Worm (Caenorhabditis elegans) whole organism, midembryonic: ENCODE results near the gene F35F10.7.

ENCODE experiments used
- T22C8.4 ChIP-seq: fragments of 200-800 bp; sonication (Bioruptor generic); IDR thresholded peaks from 2 replicates; pipeline ENCODE4 v1.3.6; 2022; ENCODE audit warnings: missing genetic modification characterization, missing compliant biosample characterization
- cog-1 ChIP-seq: sonication (generic microtip); optimal IDR thresholded peaks from 2 replicates; lab custom pipeline; 2016; ENCODE audit warnings: missing genetic modification characterization, missing compliant biosample characterization
- flt-1 ChIP-seq: fragments of 200-800 bp; sonication (Bioruptor generic); IDR thresholded peaks from 2 replicates; pipeline ENCODE4 v1.3.6; 2022; ENCODE audit warnings: missing genetic modification characterization, missing compliant biosample characterization
- klf-2 ChIP-seq: fragments of 200-800 bp; sonication (Bioruptor generic); conservative IDR thresholded peaks from 2 replicates; pipeline ENCODE4 v1.3.6; 2022; ENCODE audit warnings: missing genetic modification reagents, missing genetic modification characterization, missing compliant biosample characterization
- tab-1 ChIP-seq: fragments of 200-800 bp; sonication (Bioruptor generic); IDR thresholded peaks from 2 replicates; pipeline ENCODE4 v1.3.6; 2022; ENCODE audit warnings: missing genetic modification characterization, missing compliant biosample characterization
- ztf-29 ChIP-seq: fragments of 200-800 bp; sonication (Bioruptor generic); IDR thresholded peaks from 2 replicates; pipeline ENCODE4 v1.3.6; 2022; ENCODE audit warnings: missing genetic modification reagents, missing genetic modification characterization, missing compliant biosample characterization

- TF ChIP-seq ztf-29 (no peak), flt-1 (no peak), tab-1 (GFP tag; lab: Robert Waterston, UW) (no peak), klf-2 (GFP tag; lab: Robert Waterston, UW) (no peak), cog-1 (no peak), T22C8.4 (GFP tag; lab: Robert Waterston, UW) (no peak)
Observed at ce11 chrV:3256051-3256450, 31.2 kb downstream of the F35F10.7 start, which contains the start of gene srt-63.
